Worm (Caenorhabditis elegans): Measurements from ENCODE around the gene ifp-1.
A peak's percentile ranks its signal among the peaks of the same experiment; 100 is the strongest.

ifp-1 gene

DNA sequence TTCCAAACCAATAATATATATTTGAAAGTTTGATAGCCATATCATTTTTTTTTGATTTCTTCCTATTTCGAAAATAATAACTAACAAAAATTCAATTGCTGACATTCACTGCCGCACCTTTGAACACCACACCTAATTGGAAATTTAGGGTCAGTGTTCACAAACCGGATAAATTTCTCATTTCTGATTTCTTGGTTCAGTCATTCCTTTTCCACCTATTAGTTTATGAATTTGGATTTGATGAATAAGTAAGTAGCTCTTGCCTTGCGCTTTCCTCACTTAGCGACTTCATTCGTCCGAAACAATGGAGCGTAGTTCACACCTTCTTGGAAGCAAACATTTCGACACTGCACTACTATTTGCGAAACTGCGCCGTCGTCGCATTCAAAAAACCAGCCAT lies 26.1 kb upstream of the ifp-1 start, which contains the start of gene F15G9.1:
F15G9.1 (plus strand) TSS at position 301 of the 400 bp plus-strand sequence.
- TF ChIP-seq F52B5.7 (tag; optimal IDR thresholded peaks at IDR 0.05): no peak
- no peak for TF ChIP-seq chd-7 (tag; optimal IDR thresholded peaks at IDR 0.05)
- TF ChIP-seq ztf-25 (GFP tag; IDR thresholded peaks at IDR 0.05): no peak
- TF ChIP-seq ztf-22 (GFP tag; optimal IDR thresholded peaks at IDR 0.05): no peak
- no peak for TF ChIP-seq egl-18 (GFP tag; IDR thresholded peaks at IDR 0.05)
- no peak for TF ChIP-seq mxl-1 (tag; optimal IDR thresholded peaks at IDR 0.05)
- TF ChIP-seq athp-1 (tag; optimal IDR thresholded peaks at IDR 0.05): no peak
- TF ChIP-seq lag-1 (GFP tag; IDR thresholded peaks at IDR 0.05): no peak
- TF ChIP-seq lin-54 (GFP tag; optimal IDR thresholded peaks at IDR 0.05): no peak
- no peak for TF ChIP-seq snpc-1.1 (tag; optimal IDR thresholded peaks at IDR 0.05; ENCODE audit: insufficient read depth)
- no peak for TF ChIP-seq F39B2.1 (GFP tag; IDR thresholded peaks at IDR 0.05)
- TF ChIP-seq nhr-90 (tag; optimal IDR thresholded peaks at IDR 0.05): no peak
- no peak for TF ChIP-seq cebp-1 (GFP tag; IDR thresholded peaks at IDR 0.05)
- TF ChIP-seq cebp-1 (tag; optimal IDR thresholded peaks at IDR 0.05): no peak
- TF ChIP-seq attf-3 (GFP tag; conservative IDR thresholded peaks at IDR 0.05): no peak
- TF ChIP-seq hsf-1 (GFP tag; IDR thresholded peaks at IDR 0.05): no peak
- TF ChIP-seq him-1 (tag; optimal IDR thresholded peaks at IDR 0.05): no peak
- TF ChIP-seq F57A8.1 (GFP tag; optimal IDR thresholded peaks at IDR 0.05): no peak
- TF ChIP-seq rpc-1 (optimal IDR thresholded peaks at IDR 0.05): no peak
- TF ChIP-seq rpc-1 (tag; optimal IDR thresholded peaks at IDR 0.05): no peak
- TF ChIP-seq B0261.1 (tag; optimal IDR thresholded peaks at IDR 0.05): no peak
- TF ChIP-seq atf-7 (tag; optimal IDR thresholded peaks at IDR 0.05): no peak

DNA sequence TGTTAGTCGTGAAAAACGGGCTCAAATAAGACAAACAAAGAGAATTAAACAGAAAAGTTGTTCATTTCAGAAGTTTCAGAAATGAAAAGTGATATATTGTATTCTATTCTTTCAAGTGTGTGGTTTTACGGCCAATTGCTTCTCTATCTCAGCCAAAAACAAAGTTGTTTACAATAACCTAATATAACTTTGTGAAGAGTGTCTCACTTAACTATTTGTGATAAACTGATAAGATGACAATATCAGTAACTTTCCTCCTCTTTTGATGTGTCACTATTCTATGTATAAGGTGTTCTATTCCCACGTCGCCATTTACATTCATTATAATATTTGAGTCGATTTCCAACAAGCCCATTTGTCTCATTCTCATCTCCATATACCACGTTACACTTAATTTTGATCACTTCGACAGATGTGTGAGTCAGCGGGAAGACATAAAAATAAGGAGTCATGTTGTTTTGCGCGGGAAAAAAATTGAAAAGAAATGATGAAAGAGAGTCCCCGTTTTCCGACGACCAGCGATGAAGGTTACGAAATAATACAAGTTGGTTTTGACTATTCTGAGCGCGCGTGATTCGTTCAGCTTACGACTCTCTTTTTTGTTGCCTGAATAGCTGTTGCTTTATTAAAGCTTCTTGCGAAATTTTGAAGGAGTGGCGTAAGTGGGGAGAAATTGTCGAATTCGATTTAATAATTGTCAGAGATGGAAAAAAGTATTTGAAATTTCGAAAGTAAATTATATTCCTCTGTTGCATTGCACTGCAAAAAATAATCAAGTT lies 25.5 kb upstream of the ifp-1 start:
- TF ChIP-seq ceh-27 (GFP tag; optimal IDR thresholded peaks at IDR 0.05): no peak
- TF ChIP-seq cebp-1 (GFP tag; IDR thresholded peaks at IDR 0.05): peak; percentile 79
- peak; percentile 96 for TF ChIP-seq cebp-1 (tag; optimal IDR thresholded peaks at IDR 0.05)
- TF ChIP-seq lin-35 (GFP tag; optimal IDR thresholded peaks at IDR 0.05): peak in 1 of 3 experiments; percentile 68

DNA sequence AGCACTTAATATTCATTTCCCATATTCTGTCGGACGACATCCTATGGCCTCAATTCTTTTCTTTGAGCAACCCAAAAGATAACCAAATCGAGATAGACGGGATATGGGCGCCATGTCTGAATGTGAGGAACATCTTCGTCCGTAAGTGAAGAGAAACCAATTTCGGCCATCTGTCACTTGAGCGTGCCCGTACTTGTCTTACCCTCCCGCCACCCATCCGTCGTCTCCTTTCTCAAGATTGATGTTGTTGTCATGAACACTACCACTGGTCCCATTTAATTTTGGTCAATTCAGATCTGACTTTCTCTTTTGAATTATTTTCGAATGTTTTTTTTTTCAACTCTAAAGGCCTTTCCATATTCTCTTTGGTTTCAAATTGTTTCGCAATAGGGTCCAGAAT lies 22.8 kb upstream of the ifp-1 start:
- no peak for TF ChIP-seq K11D2.4 (GFP tag; IDR thresholded peaks at IDR 0.05)
- TF ChIP-seq ets-4 (GFP tag; optimal IDR thresholded peaks at IDR 0.05): no peak
- no peak for TF ChIP-seq efl-1 (GFP tag; optimal IDR thresholded peaks at IDR 0.05)
- no peak for TF ChIP-seq madf-8 (GFP tag; conservative IDR thresholded peaks at IDR 0.05)
- no peak for TF ChIP-seq nhr-120 (GFP tag; IDR thresholded peaks at IDR 0.05)

DNA sequence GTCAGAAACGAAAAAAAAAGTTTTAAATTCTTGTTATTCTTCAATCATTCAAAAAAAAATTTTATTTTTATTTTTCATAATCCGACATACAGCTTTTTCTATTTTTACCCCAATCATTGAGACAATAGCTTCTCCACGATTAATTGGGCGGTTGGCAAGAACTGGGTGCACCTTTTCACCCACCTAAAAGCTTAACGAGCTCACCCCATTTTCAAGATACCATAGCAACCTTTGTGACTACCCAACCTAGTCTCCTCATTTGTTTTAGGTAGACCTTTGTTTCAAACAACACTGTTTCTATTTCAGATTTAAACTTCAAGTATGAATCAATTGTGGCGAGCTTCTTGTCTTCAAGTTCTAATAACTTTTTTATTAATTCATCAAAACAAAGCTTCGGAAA lies 18.4 kb upstream of the ifp-1 start, which contains the start of gene dyf-7:
dyf-7 (plus strand) TSS at position 301 of the 400 bp plus-strand sequence.
- TF ChIP-seq ZK185.1 (tag; optimal IDR thresholded peaks at IDR 0.05; ENCODE audit: poor library complexity, severe bottlenecking): no peak
- TF ChIP-seq nhr-179 (tag; optimal IDR thresholded peaks at IDR 0.05): no peak
- no peak for TF ChIP-seq pbrm-1 (GFP tag; IDR thresholded peaks at IDR 0.05)
- no peak for TF ChIP-seq T26A5.8 (tag; optimal IDR thresholded peaks at IDR 0.05)
- no peak for TF ChIP-seq mcd-1 (GFP tag; IDR thresholded peaks at IDR 0.05)
- TF ChIP-seq ztf-25 (GFP tag; IDR thresholded peaks at IDR 0.05): no peak
- no peak for TF ChIP-seq unc-62 (GFP tag; optimal IDR thresholded peaks at IDR 0.05)
- no peak for TF ChIP-seq egl-44 (GFP tag; IDR thresholded peaks at IDR 0.05)
- no peak for TF ChIP-seq K11D2.4 (GFP tag; IDR thresholded peaks at IDR 0.05)
- TF ChIP-seq Y79H2A.3 (GFP tag; conservative IDR thresholded peaks at IDR 0.05): no peak
- no peak for TF ChIP-seq lir-1 (GFP tag; conservative IDR thresholded peaks at IDR 0.05)
- TF ChIP-seq Y56A3A.18 (GFP tag; IDR thresholded peaks at IDR 0.05): no peak
- TF ChIP-seq ceh-27 (GFP tag; optimal IDR thresholded peaks at IDR 0.05): no peak
- TF ChIP-seq dpff-1 (tag; optimal IDR thresholded peaks at IDR 0.05): no peak
- TF ChIP-seq aptf-2 (GFP tag; conservative IDR thresholded peaks at IDR 0.05): no peak
- TF ChIP-seq egl-18 (GFP tag; IDR thresholded peaks at IDR 0.05): no peak
- TF ChIP-seq gei-17 (GFP tag; optimal IDR thresholded peaks at IDR 0.05): no peak
- TF ChIP-seq madf-3 (GFP tag; IDR thresholded peaks at IDR 0.05): no peak
